Fruit fly (Drosophila melanogaster) ovary, adult (tissue): ENCODE data around the gene Lgr1.
A peak's percentile ranks its signal among the peaks of the same experiment; 100 is the strongest.

Experiments used
- CG17801 ChIP-seq: fragments of 200-800 bp; optimal IDR thresholded peaks from 2 replicates; lab custom pipeline; 2019; ENCODE audit warnings: missing biosample characterization, mild to moderate bottlenecking, missing genetic modification characterization, moderate library complexity; ENCODE audit not compliant: partially characterized antibody

Lgr1 gene

DNA sequence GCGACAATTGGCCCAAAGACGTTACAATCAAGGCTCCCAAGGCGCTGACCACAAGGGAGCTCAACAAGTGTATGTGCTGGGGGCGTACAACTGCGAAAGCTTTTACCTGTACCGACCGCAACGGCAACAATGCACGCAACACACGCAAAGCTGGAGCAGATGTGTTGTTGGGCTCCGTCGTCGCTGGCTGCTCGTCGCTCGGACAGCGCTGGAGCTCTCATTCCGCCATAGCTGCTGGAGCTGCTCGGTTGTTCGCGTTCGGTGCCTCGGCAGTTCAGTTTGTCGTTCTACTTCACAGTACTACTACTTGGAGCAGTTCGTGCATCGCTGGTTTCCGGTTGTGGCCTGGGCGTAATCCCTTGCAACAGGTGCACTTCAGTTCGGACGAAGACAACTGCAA lies at the start of gene Lgr1:
Gene Lgr1 (plus strand): TSS at position 220 of the 400 bp plus-strand sequence.
- no peak for TF ChIP-seq CG17801 (GFP tag; lab: Kevin White, UChicago)

dm6 chr3R:17678138-17678873 lies 47.3 kb upstream of the Lgr1 start:
- TF ChIP-seq CG17801 (GFP tag; lab: Kevin White, UChicago) = peak; percentile 4

DNA sequence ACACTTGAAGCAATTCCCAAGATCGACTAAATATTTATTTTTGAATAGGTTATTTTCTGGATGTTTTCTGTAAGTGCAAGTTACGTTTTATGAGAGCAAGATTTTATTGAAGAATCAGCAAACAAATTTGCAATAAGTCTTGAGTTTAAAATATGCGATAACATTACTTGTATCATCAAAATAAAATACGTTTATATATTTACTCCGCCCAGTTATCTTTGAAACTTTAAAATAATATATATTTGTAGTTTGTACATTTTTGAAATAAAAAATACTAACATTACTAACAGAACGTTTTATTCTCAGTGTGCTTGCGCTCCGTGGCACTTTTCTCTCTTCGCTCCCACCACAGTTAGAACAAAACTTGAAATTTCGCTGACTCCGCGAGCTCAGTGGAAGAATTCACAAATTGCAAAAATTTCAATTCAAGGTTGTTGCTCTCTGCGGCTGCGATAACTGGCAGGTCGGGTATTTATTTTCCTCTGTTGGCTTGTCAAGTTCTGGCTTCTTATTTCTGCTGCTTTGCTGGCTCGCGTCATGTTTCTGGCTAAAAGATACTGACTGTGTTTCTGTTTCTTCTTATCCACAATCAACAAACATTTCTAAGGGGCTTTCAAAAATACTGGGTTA lies 46.1 kb upstream of the Lgr1 start:
- peak; percentile 90 for TF ChIP-seq CG17801 (GFP tag; lab: Kevin White, UChicago)

DNA sequence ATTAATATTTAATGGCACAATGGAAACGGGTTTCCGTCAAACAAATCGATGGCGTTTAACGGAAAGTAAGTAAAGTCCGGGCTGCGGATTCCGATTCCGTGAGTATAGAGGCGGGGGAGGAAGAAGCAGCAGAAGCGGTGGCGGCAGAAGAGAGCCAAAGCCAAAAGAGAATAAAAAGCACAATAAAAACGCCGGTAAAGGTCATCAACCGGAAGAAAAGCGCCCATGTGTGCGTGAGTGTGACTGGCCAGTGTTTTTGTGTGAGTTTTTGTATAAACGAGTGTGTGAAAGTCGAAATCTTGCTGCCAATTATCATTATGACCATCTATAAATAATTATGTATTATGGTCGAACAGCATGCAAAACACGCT lies 45.3 kb upstream of the Lgr1 start:
- no peak for TF ChIP-seq CG17801 (GFP tag; lab: Kevin White, UChicago)

DNA sequence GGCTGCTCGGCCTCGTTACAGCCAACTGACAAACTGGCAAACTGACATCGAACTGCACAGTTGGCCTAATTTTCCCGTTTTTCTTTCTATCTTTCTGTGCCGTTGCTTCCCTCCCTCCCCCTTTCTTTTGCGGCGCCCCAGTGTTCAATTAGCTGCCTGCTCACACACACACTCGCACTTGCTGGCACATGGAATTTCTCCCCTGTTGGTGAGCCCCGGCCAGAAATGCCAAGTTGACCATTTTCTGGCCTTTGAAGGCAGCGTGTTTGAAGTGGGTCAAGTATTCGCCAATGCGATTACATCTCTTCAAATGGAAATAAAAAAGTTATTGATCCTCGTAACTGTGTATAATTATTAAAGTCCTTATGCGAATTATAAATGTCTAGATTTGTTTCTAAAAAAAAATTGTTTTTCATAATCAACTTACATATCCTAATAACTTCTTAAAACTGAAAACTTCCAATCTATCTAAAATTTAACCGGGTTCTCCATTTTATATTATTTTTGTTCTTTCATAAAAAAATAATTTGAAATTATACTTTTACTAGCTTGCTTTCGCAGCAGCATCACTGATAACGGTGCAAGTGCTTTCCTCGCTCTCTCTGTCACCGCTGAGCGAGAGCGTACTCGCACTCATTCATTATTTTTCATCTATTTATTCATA lies 44.8 kb upstream of the Lgr1 start:
- no peak for TF ChIP-seq CG17801 (GFP tag; lab: Kevin White, UChicago)

dm6 chr3R:17681611-17682243 lies 43.9 kb upstream of the Lgr1 start:
- TF ChIP-seq CG17801 (GFP tag; lab: Kevin White, UChicago) = no peak

DNA sequence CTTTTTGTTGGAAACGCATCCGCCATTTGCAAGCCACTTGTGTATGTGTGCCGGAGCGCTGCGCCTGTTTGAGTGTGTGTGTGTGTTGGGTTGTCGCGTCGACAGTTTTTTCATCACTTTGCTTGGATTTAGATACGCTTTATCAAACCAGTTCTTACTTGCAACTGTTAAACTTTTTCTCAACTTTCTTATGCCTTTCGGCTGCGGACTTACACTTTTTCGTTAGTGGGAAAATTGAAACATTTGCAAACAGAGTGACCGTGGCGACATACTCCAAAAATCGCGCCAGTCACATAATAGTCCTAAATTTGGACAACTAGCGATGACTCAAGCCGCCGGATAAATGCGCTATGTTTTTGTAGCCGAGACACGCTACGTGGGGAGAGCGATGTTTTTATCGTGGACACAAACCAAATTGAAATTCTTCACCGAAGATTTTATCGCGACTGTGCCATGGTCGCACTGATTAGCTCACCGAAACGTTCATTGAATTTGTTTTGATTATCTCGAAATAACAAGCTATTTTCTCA lies 43.3 kb upstream of the Lgr1 start, which contains the start of the genes alt and CG7655:
Gene alt (minus strand): TSS at position 272 of the 530 bp plus-strand sequence.
Gene CG7655 (plus strand): TSS at position 426 of the 530 bp plus-strand sequence.
- peak; percentile 30 for TF ChIP-seq CG17801 (GFP tag; lab: Kevin White, UChicago)

DNA sequence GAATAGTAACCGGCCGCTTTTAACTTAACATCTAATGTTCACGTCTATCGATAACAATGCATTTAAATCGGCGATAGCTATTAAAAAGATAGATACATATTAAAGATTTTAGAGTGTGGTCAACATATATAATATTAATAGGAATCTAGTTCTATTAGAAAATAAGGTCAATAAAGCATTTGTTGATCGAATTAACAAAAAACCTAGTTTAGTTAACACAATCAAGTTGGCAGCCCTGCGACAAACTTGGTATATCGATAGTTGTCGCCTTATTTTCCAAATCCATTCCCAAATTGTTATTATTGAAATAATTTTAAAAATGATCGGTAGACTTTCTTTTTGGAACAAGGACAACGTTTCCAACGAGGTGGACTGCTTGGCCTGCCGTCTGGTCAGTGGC lies 40.7 kb upstream of the Lgr1 start, which contains the start of the genes CG31251 and CG31360:
Gene CG31251 (minus strand): TSS at position 62 of the 400 bp plus-strand sequence.
Gene CG31360 (plus strand): TSS at position 244 of the 400 bp plus-strand sequence.
- peak; percentile 1 for TF ChIP-seq CG17801 (GFP tag; lab: Kevin White, UChicago)

DNA sequence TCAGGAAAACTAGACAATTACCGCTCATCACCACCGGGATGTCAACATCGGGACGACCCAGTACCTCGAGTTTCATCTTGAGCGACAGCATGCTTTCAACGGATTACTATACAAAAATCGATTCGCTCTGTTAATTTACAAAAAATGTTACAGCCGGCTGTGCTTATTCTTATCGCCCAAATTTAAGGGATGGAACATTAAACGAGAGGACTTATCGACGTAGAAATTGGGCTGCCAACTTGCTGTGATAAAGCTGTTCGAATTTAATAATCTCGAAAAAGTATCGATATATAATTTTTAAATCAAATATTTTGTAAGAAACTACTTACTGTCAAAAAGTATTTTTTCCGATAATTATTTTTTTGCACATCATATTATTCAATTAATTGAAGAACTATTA lies 38.7 kb upstream of the Lgr1 start, which contains the start of gene CG31249:
Gene CG31249 (minus strand): TSS at position 197 of the 400 bp plus-strand sequence.
- TF ChIP-seq CG17801 (GFP tag; lab: Kevin White, UChicago) = no peak

dm6 chr3R:17699891-17700487 lies 25.6 kb upstream of the Lgr1 start:
- no peak for TF ChIP-seq CG17801 (GFP tag; lab: Kevin White, UChicago)

dm6 chr3R:17700488-17701130 lies 25.0 kb upstream of the Lgr1 start:
- peak; percentile 99 for TF ChIP-seq CG17801 (GFP tag; lab: Kevin White, UChicago)

DNA sequence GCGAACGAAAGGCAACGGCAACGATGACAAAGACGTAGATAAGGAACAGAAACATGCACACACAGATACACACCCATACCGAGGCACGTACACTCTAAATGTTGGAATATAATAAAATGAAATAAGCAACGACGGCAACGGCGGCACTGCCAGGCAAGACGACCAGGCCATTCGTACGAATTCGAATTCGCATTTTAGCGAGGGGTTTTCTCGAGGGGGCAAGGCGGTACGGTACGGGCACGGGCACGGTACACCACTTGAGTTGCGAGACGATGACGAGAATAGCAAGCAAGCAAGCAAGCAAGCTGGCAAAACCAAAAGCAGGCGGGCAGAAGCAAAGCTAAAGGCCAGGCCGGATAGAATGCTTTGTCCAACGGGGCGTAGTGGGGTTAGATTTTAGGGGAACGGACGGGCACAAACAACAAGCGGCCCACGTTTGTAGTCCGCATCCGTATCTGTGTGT lies 24.4 kb upstream of the Lgr1 start:
- TF ChIP-seq CG17801 (GFP tag; lab: Kevin White, UChicago) = no peak
